Fruit fly (Drosophila melanogaster) whole organism, prepupa: Measurements from ENCODE around the gene Reps.

Source experiments
- CG10631 ChIP-seq: fragments of 200-800 bp; sonication (Bioruptor generic); optimal IDR thresholded peaks from 2 replicates; lab custom pipeline; 2016; ENCODE audit warnings: missing biosample characterization, missing genetic modification characterization
- CG10669 ChIP-seq: fragments of 200-800 bp; sonication (Bioruptor generic); optimal IDR thresholded peaks from 3 replicates; lab custom pipeline; 2018; ENCODE audit warnings: missing biosample characterization, mild to moderate bottlenecking, missing genetic modification characterization, moderate library complexity
- CG11294 ChIP-seq: fragments of 200-800 bp; sonication (Bioruptor generic); IDR thresholded peaks from 2 replicates; pipeline ENCODE4 v1.3.6; 2022; ENCODE audit warnings: missing biosample characterization, missing genetic modification characterization
- CG11902 ChIP-seq: fragments of 200-800 bp; sonication (Bioruptor generic); optimal IDR thresholded peaks from 3 replicates; lab custom pipeline; 2016; ENCODE audit warnings: missing biosample characterization, missing genetic modification characterization
- CG15336 ChIP-seq: fragments of 200-800 bp; sonication (Bioruptor generic); IDR thresholded peaks from 2 replicates; pipeline ENCODE4 v1.3.6; 2022; ENCODE audit warnings: missing biosample characterization, missing genetic modification characterization
- CG1621 ChIP-seq: fragments of 200-800 bp; sonication (Bioruptor generic); optimal IDR thresholded peaks from 3 replicates; lab custom pipeline; 2018; ENCODE audit warnings: missing biosample characterization, mild to moderate bottlenecking, missing genetic modification characterization
- CG16779 ChIP-seq: fragments of 200-800 bp; sonication (Bioruptor generic); optimal IDR thresholded peaks from 3 replicates; lab custom pipeline; 2017; ENCODE audit warnings: missing biosample characterization, mild to moderate bottlenecking, missing genetic modification characterization
- CG3032 ChIP-seq: fragments of 200-800 bp; optimal IDR thresholded peaks from 2 replicates; lab custom pipeline; 2019; ENCODE audit warnings: missing biosample characterization, mild to moderate bottlenecking, missing genetic modification characterization, moderate library complexity
- CG31627 ChIP-seq: fragments of 200-800 bp; sonication (Bioruptor generic); optimal IDR thresholded peaks from 3 replicates; lab custom pipeline; 2016; ENCODE audit warnings: missing biosample characterization, missing genetic modification characterization
- CG32006 ChIP-seq: fragments of 200-800 bp; sonication (Bioruptor generic); optimal IDR thresholded peaks from 3 replicates; lab custom pipeline; 2017; ENCODE audit warnings: missing biosample characterization, mild to moderate bottlenecking, missing genetic modification characterization
- CG34406 ChIP-seq: fragments of 200-800 bp; sonication (Bioruptor generic); optimal IDR thresholded peaks from 3 replicates; lab custom pipeline; 2016; ENCODE audit warnings: missing biosample characterization, missing genetic modification characterization
- CG6163 ChIP-seq: fragments of 200-800 bp; sonication (Bioruptor generic); IDR thresholded peaks from 3 replicates; pipeline ENCODE4 v1.3.6; 2022; ENCODE audit warnings: missing biosample characterization, missing genetic modification characterization
- CG6276 ChIP-seq: fragments of 200-800 bp; sonication (Bioruptor generic); optimal IDR thresholded peaks from 2 replicates; lab custom pipeline; 2017; ENCODE audit warnings: missing biosample characterization, mild to moderate bottlenecking, missing genetic modification characterization
- CG6792 ChIP-seq: fragments of 200-800 bp; sonication (Bioruptor generic); optimal IDR thresholded peaks from 3 replicates; lab custom pipeline; 2016; ENCODE audit warnings: missing biosample characterization, missing genetic modification characterization
- CG6808 ChIP-seq: fragments of 200-800 bp; sonication (Bioruptor generic); optimal IDR thresholded peaks from 3 replicates; lab custom pipeline; 2017; ENCODE audit warnings: missing biosample characterization, missing genetic modification characterization, mild to moderate bottlenecking, moderate library complexity, missing genetic modification reagents
- CG7368 ChIP-seq: fragments of 200-800 bp; sonication (Bioruptor generic); optimal IDR thresholded peaks from 3 replicates; lab custom pipeline; 2016; ENCODE audit warnings: missing biosample characterization, missing genetic modification characterization
- CG8119 ChIP-seq: fragments of 200-800 bp; sonication (Bioruptor generic); IDR thresholded peaks from 3 replicates; pipeline ENCODE4 v1.3.6; 2022; ENCODE audit warnings: missing biosample characterization, missing genetic modification characterization
- CG9139 ChIP-seq: fragments of 200-800 bp; sonication (Bioruptor generic); optimal IDR thresholded peaks from 3 replicates; lab custom pipeline; 2017; ENCODE audit warnings: missing biosample characterization, mild to moderate bottlenecking, missing genetic modification characterization
- Eip78C ChIP-seq: fragments of 200-800 bp; sonication (Bioruptor generic); peaks from one replicate; lab custom pipeline; 2016; ENCODE audit warnings: missing biosample characterization, missing genetic modification characterization
- Eip93F ChIP-seq: fragments of 200-800 bp; sonication (Bioruptor generic); optimal IDR thresholded peaks from 2 replicates; lab custom pipeline; 2016; ENCODE audit warnings: missing biosample characterization, mild to moderate bottlenecking, missing genetic modification characterization
- Ets21C ChIP-seq: fragments of 200-800 bp; sonication (Bioruptor generic); optimal IDR thresholded peaks from 3 replicates; lab custom pipeline; 2016; ENCODE audit warnings: missing biosample characterization, missing genetic modification characterization
- Ets96B ChIP-seq: fragments of 200-800 bp; optimal IDR thresholded peaks from 2 replicates; lab custom pipeline; 2019; ENCODE audit warnings: missing biosample characterization, mild to moderate bottlenecking, missing genetic modification characterization, moderate library complexity
- Gug ChIP-seq: fragments of 200-800 bp; sonication (Bioruptor generic); IDR thresholded peaks from 2 replicates; pipeline ENCODE4 v1.3.6; 2022; ENCODE audit warnings: missing biosample characterization, missing genetic modification characterization
- Hr38 ChIP-seq: sonication (Bioruptor generic); optimal IDR thresholded peaks from 2 replicates; lab custom pipeline; 2016; ENCODE audit warnings: missing biosample characterization, missing genetic modification characterization
- Hr39 ChIP-seq: fragments of 200-800 bp; sonication (Bioruptor generic); optimal IDR thresholded peaks from 2 replicates; lab custom pipeline; 2016; ENCODE audit warnings: missing biosample characterization, missing genetic modification characterization
- Hr4 ChIP-seq: fragments of 200-800 bp; sonication (Bioruptor generic); optimal IDR thresholded peaks from 3 replicates; lab custom pipeline; 2016; ENCODE audit warnings: missing biosample characterization, missing genetic modification characterization
- Lpt ChIP-seq: fragments of 200-800 bp; sonication (Bioruptor generic); optimal IDR thresholded peaks from 3 replicates; lab custom pipeline; 2016; ENCODE audit warnings: missing biosample characterization, missing genetic modification characterization
- Met ChIP-seq: fragments of 200-800 bp; sonication (Bioruptor generic); optimal IDR thresholded peaks from 3 replicates; lab custom pipeline; 2016; ENCODE audit warnings: missing biosample characterization, missing genetic modification characterization
- Sox102F ChIP-seq: fragments of 200-800 bp; sonication (Bioruptor generic); optimal IDR thresholded peaks from 2 replicates; lab custom pipeline; 2016; ENCODE audit warnings: missing biosample characterization, mild to moderate bottlenecking, missing genetic modification characterization
- achi ChIP-seq: fragments of 200-800 bp; sonication (Bioruptor generic); optimal IDR thresholded peaks from 3 replicates; lab custom pipeline; 2016; ENCODE audit warnings: missing biosample characterization, missing genetic modification characterization
- cyc ChIP-seq: fragments of 200-800 bp; sonication (Bioruptor generic); optimal IDR thresholded peaks from 3 replicates; lab custom pipeline; 2016; ENCODE audit warnings: missing biosample characterization, missing genetic modification characterization
- dac ChIP-seq: fragments of 200-800 bp; sonication (Bioruptor generic); optimal IDR thresholded peaks from 2 replicates; lab custom pipeline; 2017; ENCODE audit warnings: missing biosample characterization, mild to moderate bottlenecking, missing genetic modification characterization
- dsx ChIP-seq: fragments of 200-800 bp; optimal IDR thresholded peaks from 3 replicates; lab custom pipeline; 2019; ENCODE audit warnings: missing biosample characterization, mild to moderate bottlenecking, missing genetic modification characterization, moderate library complexity; ENCODE audit not compliant: poor library complexity, severe bottlenecking
- eg ChIP-seq: fragments of 200-800 bp; sonication (Bioruptor generic); IDR thresholded peaks from 3 replicates; pipeline ENCODE4 v1.3.6; 2022; ENCODE audit warnings: missing biosample characterization, missing genetic modification characterization
- fd59A ChIP-seq: fragments of 200-800 bp; sonication (Bioruptor generic); optimal IDR thresholded peaks from 2 replicates; lab custom pipeline; 2017; ENCODE audit warnings: missing biosample characterization, mild to moderate bottlenecking, missing genetic modification characterization, missing genetic modification reagents
- fd85E ChIP-seq: fragments of 200-800 bp; sonication (Bioruptor generic); optimal IDR thresholded peaks from 3 replicates; lab custom pipeline; 2016; ENCODE audit warnings: missing biosample characterization, missing genetic modification characterization
- fkh ChIP-seq: fragments of 200-800 bp; sonication (Bioruptor generic); optimal IDR thresholded peaks from 3 replicates; lab custom pipeline; 2017; ENCODE audit warnings: missing biosample characterization, mild to moderate bottlenecking, missing genetic modification characterization, moderate library complexity
- net ChIP-seq: fragments of 200-800 bp; sonication (Bioruptor generic); optimal IDR thresholded peaks from 3 replicates; lab custom pipeline; 2016; ENCODE audit warnings: missing biosample characterization, missing genetic modification characterization
- salr ChIP-seq, 2 experiments: fragments of 200-800 bp; sonication (Bioruptor generic); optimal IDR thresholded peaks; 3 replicates each; lab custom pipeline; 2016 to 2018; ENCODE audit warnings: missing biosample characterization in 2 of 2, missing genetic modification characterization in 2 of 2, mild to moderate bottlenecking in 1 of 2
- spab ChIP-seq: fragments of 200-800 bp; sonication (Bioruptor generic); optimal IDR thresholded peaks from 2 replicates; lab custom pipeline; 2017; ENCODE audit warnings: missing biosample characterization, mild to moderate bottlenecking, missing genetic modification characterization, missing genetic modification reagents
- ss ChIP-seq, 2 experiments: fragments of 200-800 bp; sonication (Bioruptor generic); optimal IDR thresholded peaks; 2 replicates in 1 of 2; 3 replicates in 1 of 2; lab custom pipeline; 2017 to 2018; ENCODE audit warnings: mild to moderate bottlenecking in 2 of 2, missing biosample characterization in 2 of 2, missing genetic modification characterization in 2 of 2, moderate library complexity in 1 of 2
- svp ChIP-seq: fragments of 200-800 bp; sonication (Bioruptor generic); peaks from one replicate; lab custom pipeline; 2016; ENCODE audit warnings: missing biosample characterization, missing genetic modification characterization

Reps gene

dm6 chr2L:11069475-11069874 is 37.0 kb downstream of the Reps start (continued):
- peak; percentile 22 for TF ChIP-seq CG6276 (GFP tag; lab: Kevin White, UChicago)
- TF ChIP-seq CG9139 (GFP tag; lab: Kevin White, UChicago): no peak
- TF ChIP-seq CG7368 (GFP tag; lab: Kevin White, UChicago): peak; percentile 23
- peak; percentile 14 for TF ChIP-seq net
- TF ChIP-seq Ets21C (GFP tag; lab: Kevin White, UChicago): no peak
- peak; percentile 38 for TF ChIP-seq Lpt
- TF ChIP-seq CG11902: no peak
- TF ChIP-seq CG16779 (tag; lab: Kevin White, UChicago): peak; percentile 3
- TF ChIP-seq Met (GFP tag; lab: Kevin White, UChicago): peak; percentile 40
- peak; percentile 91 for TF ChIP-seq Eip78C (GFP tag; lab: Kevin White, UChicago)
- TF ChIP-seq ss (GFP tag; optimal IDR thresholded peaks at IDR 0.05; lab: Kevin White, UChicago): peak; percentile 60 to 64
- peak; percentile 69 for TF ChIP-seq CG10631 (GFP tag; lab: Kevin White, UChicago)
- TF ChIP-seq Hr39: no peak
- TF ChIP-seq dsx (GFP tag; lab: Kevin White, UChicago): peak; percentile 46
- peak; percentile 31 for TF ChIP-seq CG31627 (GFP tag; lab: Kevin White, UChicago)
- peak; percentile 50; the same call in 1 of the 2 replicates for TF ChIP-seq CG15336
- no peak for TF ChIP-seq Hr38 (GFP tag; lab: Kevin White, UChicago)
- TF ChIP-seq dac (GFP tag; lab: Kevin White, UChicago): no peak
- peak; percentile 85 for TF ChIP-seq CG6808 (GFP tag; lab: Kevin White, UChicago)
- peak; percentile 32 for TF ChIP-seq CG6792 (GFP tag; lab: Kevin White, UChicago)
- TF ChIP-seq fd59A (GFP tag; lab: Kevin White, UChicago): peak; percentile 77
- TF ChIP-seq CG8119 (GFP tag; lab: Robert Waterston, UW): peak; percentile 72
- no peak for TF ChIP-seq fkh (GFP tag; lab: Kevin White, UChicago)
- TF ChIP-seq, all 60 proteins: peak for 41

- TF ChIP-seq svp (GFP tag; lab: Kevin White, UChicago): peak; percentile 3
- TF ChIP-seq salr (GFP tag; optimal IDR thresholded peaks at IDR 0.05; lab: Kevin White, UChicago): no peak
- peak; percentile 38 for TF ChIP-seq CG1621 (tag; lab: Kevin White, UChicago)
- TF ChIP-seq, all 60 proteins: peak for 2
Measured at dm6 chr2L:11068907-11069306, 37.5 kb downstream of the Reps start.

dm6 chr2L:11068441-11068840 is 38.0 kb downstream of the Reps start:
- no peak for TF ChIP-seq CG34406
- TF ChIP-seq CG6163 (GFP tag; lab: Robert Waterston, UW): 0 out of 3 replicates have a peak, but pooled peaks have one; percentile 10
- peak; percentile 64 for TF ChIP-seq CG3032 (tag; lab: Kevin White, UChicago)
- TF ChIP-seq CG11294 (GFP tag; lab: Robert Waterston, UW): no peak
- TF ChIP-seq dac (GFP tag; lab: Kevin White, UChicago): no peak
- no peak for TF ChIP-seq Hr4 (GFP tag; lab: Kevin White, UChicago)
- TF ChIP-seq cyc: no peak
- TF ChIP-seq CG8119 (GFP tag; lab: Robert Waterston, UW): peak; percentile 28; the same call in 1 of the 3 replicates
- TF ChIP-seq eg (GFP tag; lab: Robert Waterston, UW): no peak
- TF ChIP-seq Hr38 (GFP tag; lab: Kevin White, UChicago): no peak
- no peak for TF ChIP-seq Eip93F (GFP tag; lab: Kevin White, UChicago)
- peak; percentile 71 for TF ChIP-seq Eip78C (GFP tag; lab: Kevin White, UChicago)
- TF ChIP-seq fd59A (GFP tag; lab: Kevin White, UChicago): peak; percentile 22
- no peak for TF ChIP-seq Hr39
- peak; percentile 42 to 47 for TF ChIP-seq ss (GFP tag; optimal IDR thresholded peaks at IDR 0.05; lab: Kevin White, UChicago)
- peak; percentile 14 for TF ChIP-seq CG9139 (GFP tag; lab: Kevin White, UChicago)
- TF ChIP-seq Ets96B (tag; lab: Kevin White, UChicago): peak; percentile 58
- no peak for TF ChIP-seq Lpt
- TF ChIP-seq fd85E (GFP tag; lab: Kevin White, UChicago): no peak
- TF ChIP-seq achi (GFP tag; lab: Kevin White, UChicago): peak; percentile 15
- TF ChIP-seq dsx (GFP tag; lab: Kevin White, UChicago): peak; percentile 82
- peak; percentile 26 for TF ChIP-seq CG10669 (GFP tag; lab: Kevin White, UChicago)
- peak; percentile 52 for TF ChIP-seq svp (GFP tag; lab: Kevin White, UChicago)
- peak; percentile 26 for TF ChIP-seq CG10631 (GFP tag; lab: Kevin White, UChicago)
- TF ChIP-seq CG6792 (GFP tag; lab: Kevin White, UChicago): no peak
- peak; percentile 33 for TF ChIP-seq spab
- no peak for TF ChIP-seq Sox102F (GFP tag; lab: Kevin White, UChicago)
- peak; percentile 39 for TF ChIP-seq CG6808 (GFP tag; lab: Kevin White, UChicago)
- peak; percentile 63 for TF ChIP-seq CG15336
- TF ChIP-seq Gug (GFP tag; lab: Robert Waterston, UW): no peak
- peak; percentile 45 for TF ChIP-seq CG32006
